Fruit fly (Drosophila melanogaster): ENCODE results near the gene Cdk5alpha.

DNA sequence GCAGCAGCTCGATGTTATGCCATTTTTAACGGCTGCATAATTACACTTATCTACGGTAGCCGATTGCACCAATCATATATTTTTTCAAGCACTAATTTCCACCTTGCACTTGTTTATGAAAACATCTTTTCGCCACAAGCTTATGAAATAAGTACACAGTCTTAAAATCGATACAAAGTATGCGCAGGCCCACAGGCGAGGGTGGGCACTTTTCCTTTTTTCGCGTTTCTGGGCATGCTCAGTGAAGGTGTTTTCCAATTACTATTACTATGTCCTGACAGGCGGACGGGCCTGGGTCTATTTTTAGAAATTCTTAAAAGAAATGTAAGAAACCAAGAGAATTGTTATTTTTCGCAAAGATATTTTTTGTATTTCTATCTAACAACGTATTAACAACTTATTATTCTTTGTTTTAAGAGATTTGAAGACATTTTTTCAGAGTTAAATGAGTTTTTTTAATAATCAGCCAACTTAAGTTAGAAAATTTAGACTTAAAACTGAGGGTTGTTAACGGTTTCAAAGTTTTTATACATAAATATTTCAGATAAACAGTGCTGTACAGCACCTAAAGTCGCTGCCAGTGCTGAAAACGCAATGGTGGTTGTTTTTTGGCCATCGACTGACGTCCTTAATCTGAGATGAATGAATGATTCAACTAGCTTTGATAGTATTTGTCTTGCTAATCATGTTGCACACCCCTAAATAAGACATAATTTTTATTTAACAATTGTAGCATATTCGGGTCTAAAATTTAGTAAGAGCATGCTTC, at the start of gene Cdk5alpha:
- TF ChIP-seq CTCF (optimal IDR thresholded peaks at IDR 0.05) (no peak), CG8478 (optimal IDR thresholded peaks at IDR 0.05) (no peak)
